Worm (Caenorhabditis elegans) whole organism, young adult: ENCODE data around the gene grk-2.

Experiments
- B0019.2 ChIP-seq: fragments of 200-800 bp; sonication (Bioruptor generic); conservative IDR thresholded peaks from 2 replicates; pipeline ENCODE4 v1.3.6; 2022; ENCODE audit warnings: missing genetic modification reagents, missing genetic modification characterization, missing compliant biosample characterization
- B0261.1 ChIP-seq: sonication (generic microtip); optimal IDR thresholded peaks from 2 replicates; lab custom pipeline; 2016; ENCODE audit warnings: mild to moderate bottlenecking, missing genetic modification characterization, moderate library complexity, missing compliant biosample characterization
- F22D6.2 ChIP-seq: sonication (generic microtip); optimal IDR thresholded peaks from 2 replicates; lab custom pipeline; 2016; ENCODE audit warnings: mild to moderate bottlenecking, missing genetic modification characterization, missing compliant biosample characterization
- Y67H2A.10 ChIP-seq: fragments of 200-800 bp; sonication (Bioruptor generic); conservative IDR thresholded peaks from 2 replicates; pipeline ENCODE4 v1.3.6; 2022; ENCODE audit warnings: missing genetic modification reagents, missing genetic modification characterization, missing compliant biosample characterization
- athp-1 ChIP-seq: sonication (generic microtip); optimal IDR thresholded peaks from 2 replicates; lab custom pipeline; 2017; ENCODE audit warnings: mild to moderate bottlenecking, missing genetic modification characterization, missing compliant biosample characterization
- ccch-3 ChIP-seq: fragments of 200-800 bp; sonication (Bioruptor generic); optimal IDR thresholded peaks from 2 replicates; lab custom pipeline; 2018; ENCODE audit warnings: mild to moderate bottlenecking, missing genetic modification characterization, missing compliant biosample characterization
- ets-4 ChIP-seq: fragments of 200-800 bp; sonication (Bioruptor generic); optimal IDR thresholded peaks from 2 replicates; lab custom pipeline; 2018; ENCODE audit warnings: mild to moderate bottlenecking, missing genetic modification characterization, missing compliant biosample characterization
- him-1 ChIP-seq: sonication (generic microtip); optimal IDR thresholded peaks from 2 replicates; lab custom pipeline; 2016; ENCODE audit warnings: missing genotype, missing genetic modification reagents, missing genetic modification characterization, missing compliant biosample characterization
- lin-35 ChIP-seq, 3 experiments: fragments of 150-350 bp in 2 of 3; sonication (generic microtip) in 1 of 3; optimal IDR thresholded peaks; 2 replicates each; lab custom pipeline; 2014 to 2018; ENCODE audit warnings: missing biosample characterization in 3 of 3, missing genetic modification characterization in 3 of 3, missing genetic modification reagents in 3 of 3
- madf-6 ChIP-seq: fragments of 200-800 bp; sonication (Bioruptor generic); IDR thresholded peaks from 2 replicates; pipeline ENCODE4 v1.3.6; 2022; ENCODE audit warnings: missing genetic modification reagents, missing genetic modification characterization, missing compliant biosample characterization
- pha-4 ChIP-seq: fragments of 150-350 bp; sonication (generic microtip); optimal IDR thresholded peaks from 2 replicates; lab custom pipeline; 2014; ENCODE audit warnings: missing biosample characterization, missing genetic modification reagents, missing genetic modification characterization

- TF ChIP-seq athp-1 (tag; lab: Kevin White, UChicago) (no peak), ets-4 (GFP tag; lab: Kevin White, UChicago) (no peak), ccch-3 (GFP tag; lab: Kevin White, UChicago) (no peak), F22D6.2 (tag; lab: Kevin White, UChicago) (no peak), Y67H2A.10 (GFP tag; lab: Robert Waterston, UW) (no peak), pha-4 (no peak), him-1 (tag; lab: Kevin White, UChicago) (no peak), lin-35 (GFP tag; optimal IDR thresholded peaks at IDR 0.05; lab: Kevin White, UChicago) (no peak), madf-6 (GFP tag; lab: Robert Waterston, UW) (no peak), B0019.2 (no peak), B0261.1 (tag; lab: Kevin White, UChicago) (no peak)
Observed at ce11 chrIII:728074-728473, 52.2 kb downstream of the grk-2 start.
